Fruit fly (Drosophila melanogaster): ENCODE data around the gene CG7886.
A peak's percentile ranks its signal among the peaks of the same experiment; 100 is the strongest.

Gene CG7886

dm6 chr3R:14659354-14659804, 17.0 kb upstream of the CG7886 start, which contains the start of gene Hexim:
Gene Hexim (plus strand): TSS chr3R:14659438.
- TF ChIP-seq CG17806 (tag; optimal IDR thresholded peaks at IDR 0.05) (peak; percentile 20), CG14655 (GFP tag; optimal IDR thresholded peaks at IDR 0.05) (no peak), CG10348 (GFP tag; IDR thresholded peaks at IDR 0.05) (no peak), CG4496 (GFP tag; IDR thresholded peaks at IDR 0.05) (peak; percentile 52; the same call in 2 of the 3 replicates), fd96Ca (GFP tag; IDR thresholded peaks at IDR 0.05) (no peak), CG13204 (GFP tag; optimal IDR thresholded peaks at IDR 0.05) (no peak), CG34367 (tag; optimal IDR thresholded peaks at IDR 0.05) (no peak), Ets98B (GFP tag; IDR thresholded peaks at IDR 0.05) (peak; percentile 52), Snoo (tag; optimal IDR thresholded peaks at IDR 0.05) (peak; percentile 26), EcR (GFP tag; optimal IDR thresholded peaks at IDR 0.05) (peak; percentile 40), CG12605 (GFP tag; IDR thresholded peaks at IDR 0.05) (no peak; the same call in 1 of the 2 replicates), CG15710 (tag; optimal IDR thresholded peaks at IDR 0.05) (peak; percentile 29), gl (tag; optimal IDR thresholded peaks at IDR 0.05) (peak; percentile 31)

dm6 chr3R:14658170-14658569, 15.8 kb upstream of the CG7886 start:
- TF ChIP-seq rn (GFP tag; IDR thresholded peaks at IDR 0.05): no peak

- TF ChIP-seq Ets98B (GFP tag; IDR thresholded peaks at IDR 0.05) (no peak), CG17806 (tag; optimal IDR thresholded peaks at IDR 0.05) (no peak), CG13204 (GFP tag; optimal IDR thresholded peaks at IDR 0.05) (no peak)
Observed at dm6 chr3R:14657605-14657910, 15.2 kb upstream of the CG7886 start.

- TF ChIP-seq rn (GFP tag; IDR thresholded peaks at IDR 0.05) (no peak), CG4496 (GFP tag; IDR thresholded peaks at IDR 0.05) (peak; percentile 56; the same call in 1 of the 3 replicates), CG14655 (GFP tag; optimal IDR thresholded peaks at IDR 0.05) (no peak), CG17806 (tag; optimal IDR thresholded peaks at IDR 0.05) (peak; percentile 24), Ets98B (GFP tag; IDR thresholded peaks at IDR 0.05) (peak; percentile 73), CG8301 (tag; optimal IDR thresholded peaks at IDR 0.05) (peak; percentile 20), CG10348 (GFP tag; IDR thresholded peaks at IDR 0.05) (no peak), fd96Ca (GFP tag; IDR thresholded peaks at IDR 0.05) (peak; percentile 74; the same call in 2 of the 3 replicates), Pif1A (GFP tag; optimal IDR thresholded peaks at IDR 0.05) (no peak), Snoo (tag; optimal IDR thresholded peaks at IDR 0.05) (peak; percentile 27), D1 (tag; optimal IDR thresholded peaks at IDR 0.05) (no peak), CG9948 (tag; optimal IDR thresholded peaks at IDR 0.05) (no peak), CG15710 (tag; optimal IDR thresholded peaks at IDR 0.05) (peak; percentile 48), CG32121 (GFP tag; IDR thresholded peaks at IDR 0.05) (peak; percentile 54; the same call in 1 of the 2 replicates), CG12605 (GFP tag; IDR thresholded peaks at IDR 0.05) (peak; percentile 65; the same call in 1 of the 2 replicates), CG13204 (GFP tag; optimal IDR thresholded peaks at IDR 0.05) (no peak), CG34367 (tag; optimal IDR thresholded peaks at IDR 0.05) (peak; percentile 25), gl (tag; optimal IDR thresholded peaks at IDR 0.05) (no peak), Pif1B (GFP tag; optimal IDR thresholded peaks at IDR 0.05) (peak; percentile 4), CG8159 (tag; optimal IDR thresholded peaks at IDR 0.05) (peak; percentile 40), EcR (GFP tag; optimal IDR thresholded peaks at IDR 0.05) (no peak)
Observed at dm6 chr3R:14656760-14657604, 14.6 kb upstream of the CG7886 start, which contains the start of gene CG3505. Gene CG3505 (plus strand): TSS chr3R:14657447.

dm6 chr3R:14655912-14656700, 13.7 kb upstream of the CG7886 start:
- TF ChIP-seq D1 (tag; optimal IDR thresholded peaks at IDR 0.05) (no peak), Pif1B (GFP tag; optimal IDR thresholded peaks at IDR 0.05) (peak; percentile 62), CG4496 (GFP tag; IDR thresholded peaks at IDR 0.05) (no peak), CG17806 (tag; optimal IDR thresholded peaks at IDR 0.05) (peak; percentile 26), Snoo (tag; optimal IDR thresholded peaks at IDR 0.05) (no peak), CG9948 (tag; optimal IDR thresholded peaks at IDR 0.05) (peak; percentile 34), CG32121 (GFP tag; IDR thresholded peaks at IDR 0.05) (no peak), fd96Ca (GFP tag; IDR thresholded peaks at IDR 0.05) (peak; percentile 39; the same call in 2 of the 3 replicates), CG8159 (tag; optimal IDR thresholded peaks at IDR 0.05) (no peak), CG8301 (tag; optimal IDR thresholded peaks at IDR 0.05) (peak; percentile 58), rn (GFP tag; IDR thresholded peaks at IDR 0.05) (no peak), CG34367 (tag; optimal IDR thresholded peaks at IDR 0.05) (peak; percentile 15), CG15710 (tag; optimal IDR thresholded peaks at IDR 0.05) (peak; percentile 3), gl (tag; optimal IDR thresholded peaks at IDR 0.05) (no peak), CG12605 (GFP tag; IDR thresholded peaks at IDR 0.05) (no peak), Pif1A (GFP tag; optimal IDR thresholded peaks at IDR 0.05) (peak; percentile 39), Ets98B (GFP tag; IDR thresholded peaks at IDR 0.05) (no peak), EcR (GFP tag; optimal IDR thresholded peaks at IDR 0.05) (no peak), CG10348 (GFP tag; IDR thresholded peaks at IDR 0.05) (no peak)

Measured in whole organism, pupa.